Fruit fly (Drosophila melanogaster): ENCODE data around the gene beta-PheRS.

Gene beta-PheRS

dm6 chr3R:24226744-24227143, 25.7 kb downstream of the beta-PheRS start, which contains the start of the genes Spps and CG13609 (continued):
- TF ChIP-seq phol (tag; optimal IDR thresholded peaks at IDR 0.05) (peak; percentile 65), sens (GFP tag) (no peak), ssp (GFP tag; IDR thresholded peaks at IDR 0.05) (no peak), CG4360 (GFP tag; IDR thresholded peaks at IDR 0.05) (no peak), Hand (GFP tag; optimal IDR thresholded peaks at IDR 0.05) (no peak), bigmax (GFP tag; optimal IDR thresholded peaks at IDR 0.05) (no peak), CG42726 (GFP tag; IDR thresholded peaks at IDR 0.05; ENCODE audit: partially characterized antibody) (peak; percentile 92), Rfx (GFP tag; IDR thresholded peaks at IDR 0.05) (peak; percentile 66), pho (GFP tag; optimal IDR thresholded peaks at IDR 0.05) (no peak), CG8290 (GFP tag; optimal IDR thresholded peaks at IDR 0.05) (peak; percentile 9), CG8290 (tag; optimal IDR thresholded peaks at IDR 0.05) (peak in 1 of 2 experiments; percentile 74), amos (GFP tag; IDR thresholded peaks at IDR 0.05; ENCODE audit: partially characterized antibody) (peak; percentile 96), CG8281 (tag; optimal IDR thresholded peaks at IDR 0.05) (no peak), tin (GFP tag; optimal IDR thresholded peaks at IDR 0.05) (no peak), CG17186 (GFP tag; optimal IDR thresholded peaks at IDR 0.05) (peak; percentile 67), CG10462 (GFP tag; optimal IDR thresholded peaks at IDR 0.05) (no peak), YL-1 (GFP tag; optimal IDR thresholded peaks at IDR 0.05) (peak; percentile 89), CG10147 (GFP tag; optimal IDR thresholded peaks at IDR 0.05) (no peak), CG4730 (GFP tag; IDR thresholded peaks at IDR 0.05) (no peak), run (tag; optimal IDR thresholded peaks at IDR 0.05) (no peak), CG1832 (GFP tag; optimal IDR thresholded peaks at IDR 0.05) (no peak), yki (optimal IDR thresholded peaks at IDR 0.05) (no peak), ttk (GFP tag; IDR thresholded peaks at IDR 0.05) (no peak), al (GFP tag; IDR thresholded peaks at IDR 0.05) (no peak), Scr (GFP tag; IDR thresholded peaks at IDR 0.05; ENCODE audit: partially characterized antibody) (peak; percentile 91), CG7987 (GFP tag; optimal IDR thresholded peaks at IDR 0.05) (peak; percentile 17), btn (GFP tag; optimal IDR thresholded peaks at IDR 0.05) (no peak), CoRest (tag; optimal IDR thresholded peaks at IDR 0.05) (peak; percentile 24), CG17829 (tag; optimal IDR thresholded peaks at IDR 0.05) (peak; percentile 55), CG2712 (tag; optimal IDR thresholded peaks at IDR 0.05) (peak; percentile 38), sug (tag; optimal IDR thresholded peaks at IDR 0.05) (peak; percentile 25), pzg (GFP tag; optimal IDR thresholded peaks at IDR 0.05) (peak; percentile 80), CG30403 (GFP tag; optimal IDR thresholded peaks at IDR 0.05) (no peak), trem (tag; optimal IDR thresholded peaks at IDR 0.05) (peak; percentile 88), Hr39 (optimal IDR thresholded peaks at IDR 0.05) (no peak), fd96Cb (tag; optimal IDR thresholded peaks at IDR 0.05) (no peak), ind (GFP tag; optimal IDR thresholded peaks at IDR 0.05) (no peak), gsb-n (tag; optimal IDR thresholded peaks at IDR 0.05) (no peak), caup (GFP tag; optimal IDR thresholded peaks at IDR 0.05; ENCODE audit: severe bottlenecking) (peak; percentile 33), Dip3 (GFP tag; optimal IDR thresholded peaks at IDR 0.05) (no peak), NC2β (GFP tag; optimal IDR thresholded peaks at IDR 0.05) (peak; percentile 36), grau (tag; optimal IDR thresholded peaks at IDR 0.05) (peak; percentile 40), prd (optimal IDR thresholded peaks at IDR 0.05) (no peak), prd (GFP tag; IDR thresholded peaks at IDR 0.05) (no peak), Abd-B (GFP tag; optimal IDR thresholded peaks at IDR 0.05) (no peak), fu2 (GFP tag; optimal IDR thresholded peaks at IDR 0.05) (no peak), CG34422 (GFP tag; IDR thresholded peaks at IDR 0.05) (peak; percentile 42; the same call in 1 of the 3 replicates), CG6683 (GFP tag; optimal IDR thresholded peaks at IDR 0.05) (no peak), bab2 (GFP tag; optimal IDR thresholded peaks at IDR 0.05) (no peak), CG13775 (GFP tag; optimal IDR thresholded peaks at IDR 0.05) (peak; percentile 21), Ets97D (GFP tag; optimal IDR thresholded peaks at IDR 0.05) (peak; percentile 93), CG12659 (GFP tag; optimal IDR thresholded peaks at IDR 0.05) (peak; percentile 77)

Data from whole organism, embryonic.